Fruit fly (Drosophila melanogaster) whole organism, embryonic: ENCODE measurements around the gene t-Grip84.

Source experiments
- ATbp ChIP-seq: fragments of 200-800 bp; sonication (Bioruptor generic); optimal IDR thresholded peaks from 2 replicates; lab custom pipeline; 2017; ENCODE audit warnings: missing biosample characterization, mild to moderate bottlenecking, missing genetic modification characterization, missing genetic modification reagents
- Antp ChIP-seq: fragments of 200-800 bp; sonication (Bioruptor generic); optimal IDR thresholded peaks from 3 replicates; lab custom pipeline; 2016; ENCODE audit warnings: missing biosample characterization, missing genetic modification characterization
- Asciz ChIP-seq: fragments of 200-800 bp; sonication (Bioruptor generic); optimal IDR thresholded peaks from 2 replicates; lab custom pipeline; 2017; ENCODE audit warnings: missing biosample characterization, mild to moderate bottlenecking, missing genetic modification characterization, missing genetic modification reagents
- CG10209 ChIP-seq: fragments of 200-800 bp; sonication (Bioruptor generic); optimal IDR thresholded peaks from 3 replicates; lab custom pipeline; 2017; ENCODE audit warnings: missing biosample characterization, mild to moderate bottlenecking, missing genetic modification characterization, missing genetic modification reagents
- CG10565 ChIP-seq: fragments of 200-800 bp; sonication (Bioruptor generic); optimal IDR thresholded peaks from 3 replicates; lab custom pipeline; 2016; ENCODE audit warnings: missing biosample characterization, mild to moderate bottlenecking, missing genetic modification characterization
- CG10959 ChIP-seq: fragments of 200-800 bp; sonication (Bioruptor generic); IDR thresholded peaks from 2 replicates; pipeline ENCODE4 v1.3.6; 2022; ENCODE audit warnings: missing biosample characterization, missing genetic modification characterization
- CG11723 ChIP-seq: fragments of 200-800 bp; sonication (Bioruptor generic); optimal IDR thresholded peaks from 2 replicates; lab custom pipeline; 2017; ENCODE audit warnings: missing biosample characterization, mild to moderate bottlenecking, missing genetic modification characterization
- CG14710 ChIP-seq: fragments of 200-800 bp; sonication (Bioruptor generic); optimal IDR thresholded peaks from 3 replicates; lab custom pipeline; 2019; ENCODE audit warnings: missing biosample characterization, mild to moderate bottlenecking, missing genetic modification characterization, moderate library complexity
- CG17802 ChIP-seq: fragments of 200-800 bp; sonication (Bioruptor generic); optimal IDR thresholded peaks from 2 replicates; lab custom pipeline; 2018; ENCODE audit warnings: missing biosample characterization, mild to moderate bottlenecking, missing genetic modification characterization, moderate library complexity
- CG18599 ChIP-seq: fragments of 200-800 bp; sonication (Bioruptor generic); optimal IDR thresholded peaks from 3 replicates; lab custom pipeline; 2017; ENCODE audit warnings: missing biosample characterization, missing genetic modification characterization, mild to moderate bottlenecking, moderate library complexity, missing genetic modification reagents
- CG2120 ChIP-seq: fragments of 200-800 bp; sonication (Bioruptor generic); optimal IDR thresholded peaks from 3 replicates; lab custom pipeline; 2016; ENCODE audit warnings: missing biosample characterization, missing genetic modification characterization
- CG3407 ChIP-seq: fragments of 200-800 bp; sonication (Bioruptor generic); optimal IDR thresholded peaks from 2 replicates; lab custom pipeline; 2018; ENCODE audit warnings: missing biosample characterization, mild to moderate bottlenecking, missing genetic modification characterization
- CG4424 ChIP-seq: fragments of 200-800 bp; sonication (Bioruptor generic); optimal IDR thresholded peaks from 3 replicates; lab custom pipeline; 2016; ENCODE audit warnings: missing biosample characterization, missing genetic modification characterization
- CG4617 ChIP-seq: fragments of 200-800 bp; sonication (Bioruptor generic); optimal IDR thresholded peaks from 3 replicates; lab custom pipeline; 2016; ENCODE audit warnings: missing biosample characterization, missing genetic modification characterization, borderline replicate concordance
- CG5245 ChIP-seq: fragments of 200-800 bp; sonication (Bioruptor generic); optimal IDR thresholded peaks from 3 replicates; lab custom pipeline; 2016; ENCODE audit warnings: missing biosample characterization, missing genetic modification characterization
- CG6254 ChIP-seq: fragments of 200-800 bp; sonication (Bioruptor generic); optimal IDR thresholded peaks from 3 replicates; lab custom pipeline; 2017; ENCODE audit warnings: mild to moderate bottlenecking, missing biosample characterization, missing genetic modification reagents, missing genetic modification characterization
- CG7839 ChIP-seq: fragments of 200-800 bp; sonication (Bioruptor generic); optimal IDR thresholded peaks from 3 replicates; lab custom pipeline; 2018; ENCODE audit warnings: missing biosample characterization, mild to moderate bottlenecking, missing genetic modification characterization, moderate library complexity
- CG8290 ChIP-seq, 3 experiments: fragments of 200-800 bp; sonication (Bioruptor generic); optimal IDR thresholded peaks; 2 replicates each; lab custom pipeline; 2016 to 2019; ENCODE audit warnings: missing biosample characterization in 3 of 3, missing genetic modification characterization in 3 of 3, mild to moderate bottlenecking in 2 of 3, moderate library complexity in 1 of 3
- CG9215 ChIP-seq: fragments of 200-800 bp; sonication (Bioruptor generic); IDR thresholded peaks from 2 replicates; pipeline ENCODE4 v1.3.6; 2022; ENCODE audit warnings: missing biosample characterization, missing genetic modification characterization
- CG9437 ChIP-seq: fragments of 200-800 bp; sonication (Bioruptor generic); optimal IDR thresholded peaks from 2 replicates; lab custom pipeline; 2018; ENCODE audit warnings: missing biosample characterization, mild to moderate bottlenecking, missing genetic modification characterization
- Dfd ChIP-seq, 2 experiments: fragments of >200 bp; optimal IDR thresholded peaks; 2 replicates each; lab custom pipeline; 2017; ENCODE audit warnings: missing biosample characterization in 2 of 2, missing genetic modification characterization in 2 of 2
- Ets97D ChIP-seq: fragments of 200-800 bp; sonication (Bioruptor generic); optimal IDR thresholded peaks from 3 replicates; lab custom pipeline; 2016; ENCODE audit warnings: missing biosample characterization, missing genetic modification characterization
- HHEX ChIP-seq: fragments of 200-800 bp; sonication (Bioruptor generic); optimal IDR thresholded peaks from 3 replicates; lab custom pipeline; 2017; ENCODE audit warnings: missing biosample characterization, mild to moderate bottlenecking, missing genetic modification characterization, missing genetic modification reagents
- MTF-1 ChIP-seq: fragments of 200-800 bp; sonication (Bioruptor generic); optimal IDR thresholded peaks from 2 replicates; lab custom pipeline; 2018; ENCODE audit warnings: missing biosample characterization, mild to moderate bottlenecking, missing genetic modification characterization, borderline replicate concordance
- Mad ChIP-seq: fragments of 200-800 bp; sonication (Bioruptor generic); optimal IDR thresholded peaks from 2 replicates; lab custom pipeline; 2016; ENCODE audit warnings: missing biosample characterization, missing genetic modification characterization
- NfI ChIP-seq: fragments of 200-800 bp; sonication (Bioruptor generic); optimal IDR thresholded peaks from 3 replicates; lab custom pipeline; 2018; ENCODE audit warnings: missing biosample characterization, mild to moderate bottlenecking, missing genetic modification characterization, moderate library complexity
- Oaz ChIP-seq: fragments of 200-800 bp; sonication (Bioruptor generic); IDR thresholded peaks from 2 replicates; pipeline ENCODE4 v1.3.6; 2022; ENCODE audit warnings: missing biosample characterization, missing genetic modification characterization
- Oli ChIP-seq: fragments of 200-800 bp; sonication (Bioruptor generic); optimal IDR thresholded peaks from 2 replicates; lab custom pipeline; 2018; ENCODE audit warnings: missing biosample characterization, mild to moderate bottlenecking, missing genetic modification characterization, moderate library complexity
- Side ChIP-seq: fragments of 200-800 bp; sonication (Bioruptor generic); optimal IDR thresholded peaks from 2 replicates; lab custom pipeline; 2016; ENCODE audit warnings: missing biosample characterization, missing genetic modification characterization
- aop ChIP-seq: fragments of 200-800 bp; sonication (Bioruptor generic); IDR thresholded peaks from 2 replicates; pipeline ENCODE4 v1.3.6; 2022; ENCODE audit warnings: missing biosample characterization, missing genetic modification characterization
- bab2 ChIP-seq: fragments of 200-800 bp; sonication (Bioruptor generic); optimal IDR thresholded peaks from 2 replicates; lab custom pipeline; 2016; ENCODE audit warnings: missing biosample characterization, missing genetic modification characterization
- cad ChIP-seq: fragments of >200 bp; optimal IDR thresholded peaks from 2 replicates; lab custom pipeline; 2017; ENCODE audit warnings: missing biosample characterization, missing genetic modification characterization
- chif ChIP-seq, 2 experiments: fragments of 200-800 bp; sonication (Bioruptor generic); optimal IDR thresholded peaks; 3 replicates each; lab custom pipeline; 2016; ENCODE audit warnings: missing biosample characterization in 2 of 2, missing genetic modification characterization in 2 of 2
- dan ChIP-seq: fragments of 200-800 bp; sonication (Bioruptor generic); IDR thresholded peaks from 2 replicates; pipeline ENCODE4 v1.3.6; 2022; ENCODE audit warnings: missing biosample characterization, missing genetic modification characterization
- dimm ChIP-seq: fragments of 200-800 bp; sonication (Bioruptor generic); IDR thresholded peaks from 2 replicates; pipeline ENCODE4 v1.3.6; 2022; ENCODE audit warnings: missing biosample characterization, missing genetic modification characterization
- esg ChIP-seq: fragments of 200-800 bp; sonication (Bioruptor generic); conservative IDR thresholded peaks from 2 replicates; pipeline ENCODE4 v1.3.6; 2022; ENCODE audit warnings: missing biosample characterization, missing genetic modification characterization
- eyg ChIP-seq: fragments of 200-800 bp; sonication (Bioruptor generic); optimal IDR thresholded peaks from 3 replicates; lab custom pipeline; 2016; ENCODE audit warnings: missing biosample characterization, missing genetic modification characterization
- gro ChIP-seq: fragments of 200-800 bp; sonication (Bioruptor generic); optimal IDR thresholded peaks from 2 replicates; lab custom pipeline; 2016; ENCODE audit warnings: missing biosample characterization, missing genetic modification characterization
- hth ChIP-seq: fragments of >200 bp; optimal IDR thresholded peaks from 2 replicates; lab custom pipeline; 2017; ENCODE audit warnings: inconsistent platforms
- jumu ChIP-seq: fragments of 200-800 bp; sonication (Bioruptor generic); optimal IDR thresholded peaks from 3 replicates; lab custom pipeline; 2016; ENCODE audit warnings: missing biosample characterization, missing genetic modification characterization
- lilli ChIP-seq: fragments of 200-800 bp; sonication (Bioruptor generic); optimal IDR thresholded peaks from 3 replicates; lab custom pipeline; 2016; ENCODE audit warnings: missing biosample characterization, missing genetic modification characterization
- mam ChIP-seq: fragments of 200-800 bp; sonication (Bioruptor generic); optimal IDR thresholded peaks from 3 replicates; lab custom pipeline; 2016; ENCODE audit warnings: missing biosample characterization, missing genetic modification characterization
- nerfin-2 ChIP-seq: fragments of 200-800 bp; sonication (Bioruptor generic); IDR thresholded peaks from 2 replicates; pipeline ENCODE4 v1.3.6; 2022; ENCODE audit warnings: missing biosample characterization, missing genetic modification characterization; ENCODE audit not compliant: partially characterized antibody
- org-1 ChIP-seq: fragments of 200-800 bp; sonication (Bioruptor generic); optimal IDR thresholded peaks from 2 replicates; lab custom pipeline; 2017; ENCODE audit warnings: missing biosample characterization, missing genetic modification characterization
- prd ChIP-seq, 3 experiments: fragments of >200 bp in 2 of 3; fragments of 200-800 bp in 1 of 3; sonication (Bioruptor generic) in 1 of 3; optimal IDR thresholded peaks in 2 of 3; IDR thresholded peaks in 1 of 3; 2 replicates in 2 of 3; 3 replicates in 1 of 3; pipeline versions ENCODE4 v1.3.6 to Lab custom; 2017 to 2022; ENCODE audit warnings: missing biosample characterization in 1 of 3, missing genetic modification characterization in 1 of 3
- row ChIP-seq: fragments of 200-800 bp; sonication (Bioruptor generic); IDR thresholded peaks from 3 replicates; pipeline ENCODE4 v1.3.6; 2022; ENCODE audit warnings: missing biosample characterization, missing genetic modification characterization
- trem ChIP-seq: fragments of 200-800 bp; optimal IDR thresholded peaks from 3 replicates; lab custom pipeline; 2019; ENCODE audit warnings: missing biosample characterization, mild to moderate bottlenecking, missing genetic modification characterization, moderate library complexity
- zfh2 ChIP-seq: fragments of 200-800 bp; sonication (Bioruptor generic); optimal IDR thresholded peaks from 2 replicates; lab custom pipeline; 2016; ENCODE audit warnings: missing biosample characterization, missing genetic modification characterization

t-Grip84 gene

dm6 chr3L:7598329-7598728 is 7.5 kb upstream of the t-Grip84 start (continued):
- TF ChIP-seq aop: no peak
- no peak for TF ChIP-seq hth (lab: Kevin White, UChicago)
- no peak for TF ChIP-seq nerfin-2
- TF ChIP-seq row (GFP tag; lab: Robert Waterston, UW): no peak
- TF ChIP-seq cad (GFP tag; lab: Kevin White, UChicago): no peak
- TF ChIP-seq Side: no peak
- TF ChIP-seq jumu (GFP tag; lab: Kevin White, UChicago): no peak
- TF ChIP-seq CG5245: no peak

- TF ChIP-seq lilli (GFP tag; lab: Kevin White, UChicago) (no peak), mam (no peak), CG17802 (no peak), chif (GFP tag; optimal IDR thresholded peaks at IDR 0.05; lab: Kevin White, UChicago) (no peak), HHEX (GFP tag; lab: Kevin White, UChicago) (no peak), eyg (GFP tag; lab: Kevin White, UChicago) (no peak), NfI (GFP tag; lab: Kevin White, UChicago) (no peak), CG2120 (GFP tag; lab: Kevin White, UChicago) (no peak), esg (no peak), Dfd (GFP tag; optimal IDR thresholded peaks at IDR 0.05; lab: Kevin White, UChicago) (no peak), Mad (no peak)
Observed at dm6 chr3L:7592791-7593190, 2.0 kb upstream of the t-Grip84 start, which contains the start of gene Pura. Pura (plus strand) TSS chr3L:7593091.

- TF ChIP-seq zfh2 (GFP tag; lab: Kevin White, UChicago) (no peak), CG9215 (GFP tag; lab: Robert Waterston, UW) (no peak), prd (optimal IDR thresholded peaks at IDR 0.05; lab: Kevin White, UChicago) (no peak), prd (GFP tag; IDR thresholded peaks at IDR 0.05; lab: Robert Waterston, UW) (peak; percentile 52; the same call in 2 of the 3 replicates), Ets97D (no peak), CG18599 (GFP tag; lab: Kevin White, UChicago) (no peak), ATbp (GFP tag; lab: Kevin White, UChicago) (peak; percentile 10), CG8290 (GFP tag; optimal IDR thresholded peaks at IDR 0.05; lab: Kevin White, UChicago) (no peak), CG8290 (tag; optimal IDR thresholded peaks at IDR 0.05; lab: Kevin White, UChicago) (no peak), MTF-1 (GFP tag; lab: Kevin White, UChicago) (no peak), bab2 (GFP tag; lab: Kevin White, UChicago) (no peak), CG7839 (tag; lab: Kevin White, UChicago) (peak; percentile 64), Asciz (GFP tag; lab: Kevin White, UChicago) (peak; percentile 12), CG4424 (GFP tag; lab: Kevin White, UChicago) (peak; percentile 40), dan (GFP tag; lab: Robert Waterston, UW) (no peak), gro (no peak), CG4617 (GFP tag; lab: Kevin White, UChicago) (no peak), CG6254 (GFP tag; lab: Kevin White, UChicago) (peak; percentile 13), CG14710 (peak; percentile 56), CG9437 (GFP tag; lab: Kevin White, UChicago) (peak; percentile 30), CG10959 (GFP tag; lab: Robert Waterston, UW) (no peak), CG10565 (GFP tag; lab: Kevin White, UChicago) (no peak), org-1 (GFP tag; lab: Kevin White, UChicago) (peak; percentile 3), CG3407 (peak; percentile 51), CG11723 (GFP tag; lab: Kevin White, UChicago) (no peak), nerfin-2 (no peak), Oli (tag; lab: Kevin White, UChicago) (peak; percentile 52), Oaz (GFP tag; lab: Robert Waterston, UW) (0 out of 2 replicates have a peak, but pooled peaks have one; percentile 4), dimm (no peak), CG10209 (GFP tag; lab: Kevin White, UChicago) (peak; percentile 11), trem (peak; percentile 12), Antp (GFP tag; lab: Kevin White, UChicago) (no peak)
Observed at dm6 chr3L:7592113-7592752, 1.4 kb upstream of the t-Grip84 start.
